Worm (Caenorhabditis elegans): ENCODE measurements around the gene Y38F1A.2.

Y38F1A.2 gene

ce11 chrII:12996249-12996648 is 41.5 kb downstream of the Y38F1A.2 start, which contains the start of gene hphd-1 (continued):
- no peak for TF ChIP-seq rbr-2 (tag; optimal IDR thresholded peaks at IDR 0.05)
- TF ChIP-seq hif-1 (tag; optimal IDR thresholded peaks at IDR 0.05) = peak in 1 of 2 experiments; percentile 68
- TF ChIP-seq ceh-32 (tag; optimal IDR thresholded peaks at IDR 0.05; ENCODE audit: poor library complexity) = no peak
- TF ChIP-seq dmd-8 (GFP tag; IDR thresholded peaks at IDR 0.05) = no peak
- no peak for TF ChIP-seq unc-130 (GFP tag; optimal IDR thresholded peaks at IDR 0.05)
- TF ChIP-seq snpc-4 (tag; optimal IDR thresholded peaks at IDR 0.05) = no peak
- TF ChIP-seq zfp-2 (tag; optimal IDR thresholded peaks at IDR 0.05) = no peak
- no peak for TF ChIP-seq jun-1 (tag; optimal IDR thresholded peaks at IDR 0.05)
- TF ChIP-seq lin-39 (tag; optimal IDR thresholded peaks at IDR 0.05) = no peak
- no peak for TF ChIP-seq D1046.2 (GFP tag; IDR thresholded peaks at IDR 0.05)
- no peak for TF ChIP-seq ces-1 (GFP tag; optimal IDR thresholded peaks at IDR 0.05)
- TF ChIP-seq egl-43 (GFP tag; IDR thresholded peaks at IDR 0.05) = no peak
- TF ChIP-seq php-3 (GFP tag; IDR thresholded peaks at IDR 0.05) = peak; percentile 89
- no peak for TF ChIP-seq ZK546.5 (tag; optimal IDR thresholded peaks at IDR 0.05)
- TF ChIP-seq lin-38 (GFP tag; IDR thresholded peaks at IDR 0.05) = no peak
- TF ChIP-seq R02D3.7 (tag; optimal IDR thresholded peaks at IDR 0.05) = no peak
- TF ChIP-seq mdt-29 (GFP tag; IDR thresholded peaks at IDR 0.05) = no peak
- no peak for TF ChIP-seq aly-2 (tag; optimal IDR thresholded peaks at IDR 0.05)
- no peak for TF ChIP-seq spr-1 (tag; optimal IDR thresholded peaks at IDR 0.05)
- no peak for TF ChIP-seq set-16 (GFP tag; IDR thresholded peaks at IDR 0.05)
- TF ChIP-seq hlh-11 (tag; optimal IDR thresholded peaks at IDR 0.05) = peak; percentile 78
- no peak for TF ChIP-seq ztf-11 (tag; optimal IDR thresholded peaks at IDR 0.05)
- peak; percentile 28 for TF ChIP-seq aha-1 (tag)
- no peak for TF ChIP-seq zfp-3 (GFP tag; conservative IDR thresholded peaks at IDR 0.05)
- TF ChIP-seq Y105C5A.15 (GFP tag; IDR thresholded peaks at IDR 0.05) = no peak
- peak; percentile 13; the same call in 1 of the 2 replicates for TF ChIP-seq T26A8.4 (GFP tag; IDR thresholded peaks at IDR 0.05)
- no peak for TF ChIP-seq ztf-7 (tag; optimal IDR thresholded peaks at IDR 0.05)
- TF ChIP-seq spr-3 (GFP tag; optimal IDR thresholded peaks at IDR 0.05) = no peak
- TF ChIP-seq mxl-2 (GFP tag; conservative IDR thresholded peaks at IDR 0.05) = no peak
- TF ChIP-seq daf-19 (GFP tag; conservative IDR thresholded peaks at IDR 0.05) = no peak
- peak; percentile 93 for TF ChIP-seq hlh-30 (tag; optimal IDR thresholded peaks at IDR 0.05; ENCODE audit: insufficient read depth)
- no peak for TF ChIP-seq ceh-82 (tag; optimal IDR thresholded peaks at IDR 0.05)
- TF ChIP-seq F26F4.8 (GFP tag; conservative IDR thresholded peaks at IDR 0.05) = no peak
- no peak for TF ChIP-seq lin-13 (GFP tag; optimal IDR thresholded peaks at IDR 0.05)
- no peak for TF ChIP-seq zag-1 (tag; optimal IDR thresholded peaks at IDR 0.05)
- peak; percentile 80 for TF ChIP-seq dmd-6 (GFP tag; IDR thresholded peaks at IDR 0.05)
- peak; percentile 94 for TF ChIP-seq dve-1 (tag; optimal IDR thresholded peaks at IDR 0.05; ENCODE audit: insufficient read depth)
- peak; percentile 83 for TF ChIP-seq nhr-28 (tag; optimal IDR thresholded peaks at IDR 0.05)
- peak; percentile 62 for TF ChIP-seq mes-2 (tag; optimal IDR thresholded peaks at IDR 0.05; ENCODE audit: poor library complexity, severe bottlenecking)
- no peak for TF ChIP-seq ama-1 (optimal IDR thresholded peaks at IDR 0.05)
- no peak for TF ChIP-seq nhr-25 (tag; optimal IDR thresholded peaks at IDR 0.05; ENCODE audit: borderline replicate concordance, insufficient read depth)
- TF ChIP-seq lsy-2 (tag; optimal IDR thresholded peaks at IDR 0.05) = peak in 1 of 2 experiments; percentile 71
- no peak for TF ChIP-seq daf-8 (GFP tag; IDR thresholded peaks at IDR 0.05)
- no peak for TF ChIP-seq lir-3 (tag; optimal IDR thresholded peaks at IDR 0.05)
- no peak for TF ChIP-seq F10B5.3 (tag; optimal IDR thresholded peaks at IDR 0.05)
- TF ChIP-seq snpc-1.2 (GFP tag; IDR thresholded peaks at IDR 0.05) = no peak
- TF ChIP-seq Y5F2A.4 (GFP tag; optimal IDR thresholded peaks at IDR 0.05) = no peak
- no peak for TF ChIP-seq lin-29 (GFP tag; IDR thresholded peaks at IDR 0.05)
- TF ChIP-seq fos-1 (tag; optimal IDR thresholded peaks at IDR 0.05) = no peak
- no peak for TF ChIP-seq F44E2.7 (GFP tag; IDR thresholded peaks at IDR 0.05)
- TF ChIP-seq arid-1 (GFP tag; conservative IDR thresholded peaks at IDR 0.05) = no peak
- no peak for TF ChIP-seq nhr-111 (GFP tag; optimal IDR thresholded peaks at IDR 0.05)
